Fruit fly (Drosophila melanogaster) whole organism, prepupa: Measurements from ENCODE around the gene CG13992.

Source experiments
- Blimp-1 ChIP-seq: fragments of 200-800 bp; sonication (Bioruptor generic); optimal IDR thresholded peaks from 3 replicates; lab custom pipeline; 2017; ENCODE audit warnings: missing biosample characterization, missing genetic modification characterization, mild to moderate bottlenecking, moderate library complexity, missing genetic modification reagents
- Eip78C ChIP-seq: fragments of 200-800 bp; sonication (Bioruptor generic); peaks from one replicate; lab custom pipeline; 2016; ENCODE audit warnings: missing biosample characterization, missing genetic modification characterization
- Ets96B ChIP-seq: fragments of 200-800 bp; optimal IDR thresholded peaks from 2 replicates; lab custom pipeline; 2019; ENCODE audit warnings: missing biosample characterization, mild to moderate bottlenecking, missing genetic modification characterization, moderate library complexity
- OdsH ChIP-seq: fragments of 200-800 bp; sonication (Bioruptor generic); optimal IDR thresholded peaks from 3 replicates; lab custom pipeline; 2016; ENCODE audit warnings: missing biosample characterization, missing genetic modification characterization
- acj6 ChIP-seq: fragments of 200-800 bp; sonication (Bioruptor generic); optimal IDR thresholded peaks from 3 replicates; lab custom pipeline; 2016; ENCODE audit warnings: missing biosample characterization, missing genetic modification characterization
- esn ChIP-seq: fragments of 200-800 bp; sonication (Bioruptor generic); optimal IDR thresholded peaks from 2 replicates; lab custom pipeline; 2016; ENCODE audit warnings: missing biosample characterization, mild to moderate bottlenecking, missing genetic modification characterization, moderate library complexity
- net ChIP-seq: fragments of 200-800 bp; sonication (Bioruptor generic); optimal IDR thresholded peaks from 3 replicates; lab custom pipeline; 2016; ENCODE audit warnings: missing biosample characterization, missing genetic modification characterization

DNA sequence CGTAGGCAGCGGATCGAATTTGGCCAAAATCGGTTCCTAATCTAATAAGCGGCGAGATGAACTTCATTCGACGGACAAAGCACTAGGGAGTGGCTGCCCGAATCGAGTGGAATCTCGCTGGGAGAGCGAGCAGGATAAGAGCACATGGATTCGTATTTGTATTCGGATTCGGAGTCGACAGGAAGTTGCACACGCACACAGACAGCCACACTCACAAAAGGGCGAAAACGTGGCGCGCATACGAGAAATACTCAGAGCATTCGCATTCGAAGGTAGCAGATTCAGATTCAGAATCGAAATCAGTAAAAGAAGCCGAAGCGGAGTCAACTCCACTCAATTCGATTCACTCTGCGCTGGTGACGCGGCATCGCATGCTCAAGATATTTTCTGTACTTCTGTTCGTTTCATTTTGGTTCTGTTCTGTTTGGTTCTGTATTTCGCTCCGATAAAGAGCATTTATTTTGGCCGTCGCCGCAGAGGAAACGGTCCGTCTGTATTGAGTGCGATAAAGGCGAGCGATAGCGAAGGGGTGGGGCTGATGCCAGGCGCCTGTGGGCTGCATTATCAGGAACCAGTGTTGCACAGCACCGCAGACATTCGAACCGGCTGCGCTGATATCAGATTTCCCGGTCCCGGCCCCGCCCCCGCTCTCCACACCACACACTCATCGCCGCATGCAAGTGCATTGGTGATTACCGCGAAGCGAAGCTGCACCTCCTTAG lies 10.9 kb upstream of the CG13992 start:
- TF ChIP-seq Blimp-1 (no peak), net (GFP tag; lab: Kevin White, UChicago) (peak; percentile 4), acj6 (GFP tag; lab: Kevin White, UChicago) (no peak), Eip78C (GFP tag; lab: Kevin White, UChicago) (peak; percentile 2), Ets96B (tag; lab: Kevin White, UChicago) (no peak), OdsH (GFP tag; lab: Kevin White, UChicago) (no peak), esn (GFP tag; lab: Kevin White, UChicago) (peak; percentile 18)
